Worm (Caenorhabditis elegans) whole organism, L4 larva: ENCODE measurements around the gene mrps-21.

Experiments used
- ama-1 ChIP-seq: fragments of 150-350 bp; optimal IDR thresholded peaks from 2 replicates; lab custom pipeline; 2014; ENCODE audit warnings: inconsistent platforms, mixed read lengths
- dpl-1 ChIP-seq: fragments of 150-350 bp; optimal IDR thresholded peaks from 2 replicates; lab custom pipeline; 2014; ENCODE audit warnings: missing biosample characterization, missing genetic modification reagents, missing genetic modification characterization
- fos-1 ChIP-seq: fragments of 150-350 bp; optimal IDR thresholded peaks from 2 replicates; lab custom pipeline; 2014; ENCODE audit warnings: missing biosample characterization, missing genetic modification characterization
- lin-39 ChIP-seq: fragments of 150-350 bp; optimal IDR thresholded peaks from 2 replicates; lab custom pipeline; 2014; ENCODE audit warnings: missing biosample characterization, missing genetic modification reagents, missing genetic modification characterization
- nhr-102 ChIP-seq: sonication (generic microtip); optimal IDR thresholded peaks from 2 replicates; lab custom pipeline; 2016; ENCODE audit warnings: mild to moderate bottlenecking, missing genetic modification characterization, moderate library complexity, missing compliant biosample characterization
- nhr-11 ChIP-seq: fragments of 150-350 bp; optimal IDR thresholded peaks from 2 replicates; lab custom pipeline; 2014; ENCODE audit warnings: missing biosample characterization, missing genetic modification characterization
- nhr-25 ChIP-seq: sonication (generic microtip); optimal IDR thresholded peaks from 2 replicates; lab custom pipeline; 2017; ENCODE audit warnings: missing genetic modification characterization, mild to moderate bottlenecking, missing compliant biosample characterization, antibody characterized with exemption, moderate library complexity, borderline replicate concordance; ENCODE audit not compliant: insufficient read depth
- nhr-28 ChIP-seq: fragments of 150-350 bp; optimal IDR thresholded peaks from 2 replicates; lab custom pipeline; 2014; ENCODE audit warnings: missing biosample characterization, missing genetic modification characterization
- pqm-1 ChIP-seq: sonication (generic microtip); optimal IDR thresholded peaks from 2 replicates; lab custom pipeline; 2017; ENCODE audit warnings: missing biosample characterization, missing genetic modification characterization
- snpc-4 ChIP-seq: fragments of 150-350 bp; optimal IDR thresholded peaks from 2 replicates; lab custom pipeline; 2014; ENCODE audit warnings: missing biosample characterization, missing genetic modification characterization
- zfp-3 ChIP-seq: fragments of 200-800 bp; sonication (Bioruptor generic); conservative IDR thresholded peaks from 2 replicates; pipeline ENCODE4 v1.3.6; 2022; ENCODE audit warnings: missing genetic modification reagents, missing genetic modification characterization, missing compliant biosample characterization

DNA sequence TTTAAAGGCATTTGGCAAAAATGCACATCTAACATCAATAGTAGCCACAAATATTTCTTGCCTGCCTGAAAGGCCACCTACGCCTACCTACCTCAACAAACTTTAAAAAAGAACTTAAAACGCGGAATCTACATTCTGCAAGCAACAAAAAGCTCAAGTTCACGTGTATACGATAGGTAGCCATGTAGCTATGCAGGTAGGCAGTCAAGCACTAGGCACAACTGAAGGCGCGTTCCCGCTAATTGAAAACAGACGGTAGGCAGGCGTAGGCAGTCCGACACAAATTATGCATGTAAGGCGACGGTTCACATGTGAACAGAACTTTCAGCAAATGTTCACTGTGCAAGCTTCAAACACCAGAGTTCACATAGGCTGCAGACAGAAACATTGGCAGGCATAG lies 46.7 kb downstream of the mrps-21 start:
- no peak for TF ChIP-seq lin-39 (tag; lab: Kevin White, UChicago)
- no peak for TF ChIP-seq ama-1 (lab: Kevin White, UChicago)
- TF ChIP-seq fos-1 (tag; lab: Kevin White, UChicago) = no peak
- TF ChIP-seq nhr-102 (tag; lab: Kevin White, UChicago) = no peak
- TF ChIP-seq nhr-25 (tag; lab: Kevin White, UChicago) = no peak
- TF ChIP-seq zfp-3 (GFP tag; lab: Robert Waterston, UW) = no peak
- no peak for TF ChIP-seq nhr-28 (tag; lab: Kevin White, UChicago)
- TF ChIP-seq dpl-1 (GFP tag; lab: Kevin White, UChicago) = no peak
- no peak for TF ChIP-seq snpc-4 (tag; lab: Kevin White, UChicago)
- no peak for TF ChIP-seq nhr-11 (tag; lab: Kevin White, UChicago)
- TF ChIP-seq pqm-1 (tag; lab: Kevin White, UChicago) = no peak
